Worm (Caenorhabditis elegans): Measurements from ENCODE around the gene T09A5.14.

T09A5.14 gene

ce11 chrII:7877744-7878468, 45.8 kb downstream of the T09A5.14 start, which contains the start of gene T01H3.2 (continued):
- TF ChIP-seq sptf-2 (GFP tag; optimal IDR thresholded peaks at IDR 0.05), result no peak
- no peak for TF ChIP-seq hlh-26 (GFP tag; conservative IDR thresholded peaks at IDR 0.05)
- no peak for TF ChIP-seq ama-1 (optimal IDR thresholded peaks at IDR 0.05)
- TF ChIP-seq ama-1 (GFP tag; optimal IDR thresholded peaks at IDR 0.05), result no peak
- TF ChIP-seq cebp-1 (GFP tag; IDR thresholded peaks at IDR 0.05), result no peak
- peak; percentile 21 for TF ChIP-seq cebp-1 (tag; optimal IDR thresholded peaks at IDR 0.05)
- no peak for TF ChIP-seq nhr-80 (tag; optimal IDR thresholded peaks at IDR 0.05)
- TF ChIP-seq atf-7 (tag; optimal IDR thresholded peaks at IDR 0.05), result peak; percentile 9
- TF ChIP-seq efl-1 (GFP tag; optimal IDR thresholded peaks at IDR 0.05), result no peak
- no peak for TF ChIP-seq ztf-25 (GFP tag; IDR thresholded peaks at IDR 0.05)
- no peak for TF ChIP-seq F55B11.4 (tag; optimal IDR thresholded peaks at IDR 0.05; ENCODE audit: borderline replicate concordance, insufficient read depth)
- TF ChIP-seq let-526 (GFP tag; IDR thresholded peaks at IDR 0.05), result no peak
- peak; percentile 33; the same call in 1 of the 2 replicates for TF ChIP-seq nfyb-1 (GFP tag; IDR thresholded peaks at IDR 0.05)
- TF ChIP-seq F57C9.4 (tag; optimal IDR thresholded peaks at IDR 0.05), result no peak
- no peak for TF ChIP-seq hsf-1 (GFP tag; IDR thresholded peaks at IDR 0.05)
- no peak for TF ChIP-seq nhr-90 (tag; optimal IDR thresholded peaks at IDR 0.05)
- peak; percentile 21 for TF ChIP-seq tbp1 (GFP tag; optimal IDR thresholded peaks at IDR 0.05)
- TF ChIP-seq ekl-4 (GFP tag; IDR thresholded peaks at IDR 0.05), result no peak
- no peak for TF ChIP-seq mxl-1 (tag; optimal IDR thresholded peaks at IDR 0.05)
- no peak for TF ChIP-seq sdz-38 (tag; optimal IDR thresholded peaks at IDR 0.05)
- no peak for TF ChIP-seq bed-1 (GFP tag; IDR thresholded peaks at IDR 0.05)

- 0 out of 2 replicates have a peak, but pooled peaks have one; percentile 8 for TF ChIP-seq zfh-2 (GFP tag; conservative IDR thresholded peaks at IDR 0.05)
- no peak for TF ChIP-seq hlh-12 (tag; optimal IDR thresholded peaks at IDR 0.05)
- no peak for TF ChIP-seq xnd-1 (tag; optimal IDR thresholded peaks at IDR 0.05)
- no peak for TF ChIP-seq die-1 (tag; optimal IDR thresholded peaks at IDR 0.05)
- peak; percentile 55 for TF ChIP-seq nhr-80 (tag; optimal IDR thresholded peaks at IDR 0.05)
Measured at ce11 chrII:7879266-7879718, 47.1 kb downstream of the T09A5.14 start, which contains the start of the genes vha-4 and T01H3.5. Gene vha-4, minus strand, starts transcription at chrII:7879316. Gene T01H3.5, plus strand, starts transcription at chrII:7879616.

ce11 chrII:7880373-7880862, 48.3 kb downstream of the T09A5.14 start, which contains the start of gene perm-1:
Gene perm-1, plus strand, starts transcription at chrII:7880812.
- TF ChIP-seq F49E8.2 (tag; optimal IDR thresholded peaks at IDR 0.05; ENCODE audit: insufficient read depth) (peak; percentile 87), ets-4 (GFP tag; optimal IDR thresholded peaks at IDR 0.05) (no peak), madf-8 (GFP tag; conservative IDR thresholded peaks at IDR 0.05) (peak; percentile 96), mel-28 (tag; optimal IDR thresholded peaks at IDR 0.05; ENCODE audit: borderline replicate concordance) (no peak), B0035.1 (tag; optimal IDR thresholded peaks at IDR 0.05) (no peak), attf-5 (GFP tag; optimal IDR thresholded peaks at IDR 0.05) (no peak), ztf-3 (GFP tag; optimal IDR thresholded peaks at IDR 0.05) (no peak), hrde-1 (tag; optimal IDR thresholded peaks at IDR 0.05; ENCODE audit: borderline replicate concordance) (peak; percentile 47), F39B2.1 (GFP tag; IDR thresholded peaks at IDR 0.05) (no peak), bed-1 (GFP tag; IDR thresholded peaks at IDR 0.05) (no peak), sptf-2 (GFP tag; optimal IDR thresholded peaks at IDR 0.05) (no peak), tbx-9 (tag; optimal IDR thresholded peaks at IDR 0.05; ENCODE audit: borderline replicate concordance) (no peak), nfyb-1 (GFP tag; IDR thresholded peaks at IDR 0.05) (no peak), Y95B8A.8 (GFP tag; IDR thresholded peaks at IDR 0.05) (peak; percentile 92), pbrm-1 (GFP tag; IDR thresholded peaks at IDR 0.05) (peak; percentile 57), mes-4 (tag; optimal IDR thresholded peaks at IDR 0.05) (no peak), egl-18 (GFP tag; IDR thresholded peaks at IDR 0.05) (no peak), K12H6.12 (tag; optimal IDR thresholded peaks at IDR 0.05) (no peak), ZK185.1 (tag; optimal IDR thresholded peaks at IDR 0.05; ENCODE audit: poor library complexity, severe bottlenecking) (no peak), xnd-1 (tag; optimal IDR thresholded peaks at IDR 0.05) (peak; percentile 95), hlh-12 (tag; optimal IDR thresholded peaks at IDR 0.05) (no peak), F37B4.10 (GFP tag; IDR thresholded peaks at IDR 0.05) (no peak), chd-7 (tag; optimal IDR thresholded peaks at IDR 0.05) (no peak), Y53G8AR.9 (GFP tag; conservative IDR thresholded peaks at IDR 0.05) (peak; percentile 50; the same call in 1 of the 2 replicates), F52B5.7 (tag; optimal IDR thresholded peaks at IDR 0.05) (no peak)

Measured in whole organism, young adult.